Worm (Caenorhabditis elegans) whole organism, L4/young adult: ENCODE data around the gene ZK1055.2.

Experiments used
- W03F9.2 ChIP-seq: fragments of 150-350 bp; optimal IDR thresholded peaks from 2 replicates; lab custom pipeline; 2014; ENCODE audit warnings: missing biosample characterization, missing genetic modification characterization
- dao-5 ChIP-seq: sonication (generic microtip); optimal IDR thresholded peaks from 2 replicates; lab custom pipeline; 2016; ENCODE audit warnings: missing genotype, missing genetic modification characterization, moderate library complexity, missing compliant biosample characterization
- him-1 ChIP-seq: sonication (generic microtip); optimal IDR thresholded peaks from 2 replicates; lab custom pipeline; 2016; ENCODE audit warnings: missing genotype, missing genetic modification reagents, missing genetic modification characterization, missing compliant biosample characterization

The ZK1055.2 gene

ce11 chrV:6616294-6616693 is 25.9 kb downstream of the ZK1055.2 start:
- TF ChIP-seq dao-5 (tag; lab: Kevin White, UChicago) (no peak), W03F9.2 (no peak), him-1 (tag; lab: Kevin White, UChicago) (no peak)

- TF ChIP-seq W03F9.2 (no peak), dao-5 (tag; lab: Kevin White, UChicago) (no peak), him-1 (tag; lab: Kevin White, UChicago) (no peak)
Observed at ce11 chrV:6620809-6621208, 30.4 kb downstream of the ZK1055.2 start.

- no peak for TF ChIP-seq dao-5 (tag; lab: Kevin White, UChicago)
- TF ChIP-seq W03F9.2 = no peak
- TF ChIP-seq him-1 (tag; lab: Kevin White, UChicago) = no peak
Observed at ce11 chrV:6621894-6622293, 31.5 kb downstream of the ZK1055.2 start, which contains the start of gene nhr-37. TSS of gene nhr-37 (plus strand) at chrV:6622194.

- TF ChIP-seq dao-5 (tag; lab: Kevin White, UChicago) = no peak
Observed at ce11 chrV:6626244-6626643, 35.9 kb downstream of the ZK1055.2 start, which contains the start of gene ppt-1. TSS of gene ppt-1 (minus strand) at chrV:6626344.

- TF ChIP-seq dao-5 (tag; lab: Kevin White, UChicago) (no peak), him-1 (tag; lab: Kevin White, UChicago) (no peak), W03F9.2 (no peak)
Observed at ce11 chrV:6630769-6631168, 40.4 kb downstream of the ZK1055.2 start.

ce11 chrV:6631866-6632265 is 41.5 kb downstream of the ZK1055.2 start:
- no peak for TF ChIP-seq him-1 (tag; lab: Kevin White, UChicago)
- no peak for TF ChIP-seq W03F9.2
- TF ChIP-seq dao-5 (tag; lab: Kevin White, UChicago) = no peak

ce11 chrV:6632925-6633324 is 42.5 kb downstream of the ZK1055.2 start, which contains the start of gene scd-2:
TSS of gene scd-2 (plus strand) at chrV:6633225.
- TF ChIP-seq dao-5 (tag; lab: Kevin White, UChicago) (no peak), him-1 (tag; lab: Kevin White, UChicago) (no peak), W03F9.2 (no peak)
